Worm (Caenorhabditis elegans) whole organism, mixed stage, embryonic: ENCODE data around the gene C03C10.2.

Source experiments
- M03D4.4 ChIP-seq: sonication (generic microtip); optimal IDR thresholded peaks from 2 replicates; lab custom pipeline; 2017; ENCODE audit warnings: mild to moderate bottlenecking, missing genetic modification characterization, missing compliant biosample characterization
- blmp-1 ChIP-seq: fragments of 150-350 bp; optimal IDR thresholded peaks from 2 replicates; lab custom pipeline; 2014; ENCODE audit warnings: missing biosample characterization, missing genetic modification characterization
- ceh-39 ChIP-seq: fragments of 150-350 bp; optimal IDR thresholded peaks from 2 replicates; lab custom pipeline; 2014; ENCODE audit warnings: missing biosample characterization, missing genetic modification characterization
- ceh-83 ChIP-seq: fragments of 200-800 bp; sonication (Bioruptor generic); optimal IDR thresholded peaks from 2 replicates; lab custom pipeline; 2018; ENCODE audit warnings: mild to moderate bottlenecking, missing genetic modification characterization, missing compliant biosample characterization
- ces-1 ChIP-seq: fragments of 150-350 bp; optimal IDR thresholded peaks from 2 replicates; lab custom pipeline; 2014; ENCODE audit warnings: missing biosample characterization, missing genetic modification reagents, missing genetic modification characterization
- cnd-1 ChIP-seq: fragments of 200-800 bp; sonication (Bioruptor generic); optimal IDR thresholded peaks from 2 replicates; lab custom pipeline; 2018; ENCODE audit warnings: mild to moderate bottlenecking, missing genetic modification characterization, missing compliant biosample characterization
- drap-1 ChIP-seq: fragments of 200-800 bp; sonication (Bioruptor generic); optimal IDR thresholded peaks from 3 replicates; lab custom pipeline; 2018; ENCODE audit warnings: mild to moderate bottlenecking, missing genetic modification characterization, missing compliant biosample characterization
- elt-1 ChIP-seq: sonication (generic microtip); optimal IDR thresholded peaks from 2 replicates; lab custom pipeline; 2017; ENCODE audit warnings: missing genetic modification characterization, mild to moderate bottlenecking, missing compliant biosample characterization, antibody characterized with exemption, moderate library complexity, borderline replicate concordance; ENCODE audit not compliant: insufficient read depth
- elt-3 ChIP-seq: fragments of 150-350 bp; optimal IDR thresholded peaks from 2 replicates; lab custom pipeline; 2014; ENCODE audit warnings: missing biosample characterization, missing genetic modification characterization
- flh-1 ChIP-seq: fragments of 200-800 bp; sonication (Bioruptor generic); optimal IDR thresholded peaks from 2 replicates; lab custom pipeline; 2018; ENCODE audit warnings: mild to moderate bottlenecking, missing genetic modification characterization, moderate library complexity, missing compliant biosample characterization
- ham-2 ChIP-seq: fragments of 200-800 bp; sonication (Bioruptor generic); optimal IDR thresholded peaks from 2 replicates; lab custom pipeline; 2018; ENCODE audit warnings: mild to moderate bottlenecking, missing genetic modification characterization, missing compliant biosample characterization
- hlh-1 ChIP-seq: fragments of 150-350 bp; optimal IDR thresholded peaks from 2 replicates; lab custom pipeline; 2014; ENCODE audit warnings: missing biosample characterization, missing genetic modification reagents, missing genetic modification characterization
- lin-13 ChIP-seq: fragments of 150-350 bp; optimal IDR thresholded peaks from 2 replicates; lab custom pipeline; 2014; ENCODE audit warnings: missing biosample characterization, missing genetic modification characterization
- lsy-2 ChIP-seq: fragments of 150-350 bp; optimal IDR thresholded peaks from 2 replicates; lab custom pipeline; 2014; ENCODE audit warnings: missing biosample characterization, missing genetic modification characterization
- mab-5 ChIP-seq: fragments of 150-350 bp; optimal IDR thresholded peaks from 2 replicates; lab custom pipeline; 2014; ENCODE audit warnings: missing biosample characterization, missing genetic modification characterization
- mep-1 ChIP-seq: fragments of 150-350 bp; optimal IDR thresholded peaks from 2 replicates; lab custom pipeline; 2017; ENCODE audit warnings: missing biosample characterization, missing genetic modification reagents, missing genetic modification characterization, inconsistent platforms
- mls-2 ChIP-seq: sonication (generic microtip); optimal IDR thresholded peaks from 2 replicates; lab custom pipeline; 2016; ENCODE audit warnings: mild to moderate bottlenecking, missing genetic modification characterization, moderate library complexity, missing compliant biosample characterization
- nhr-12 ChIP-seq: fragments of 150-350 bp; optimal IDR thresholded peaks from 2 replicates; lab custom pipeline; 2014; ENCODE audit warnings: missing biosample characterization, missing genetic modification characterization
- nhr-2 ChIP-seq: fragments of 150-350 bp; optimal IDR thresholded peaks from 2 replicates; lab custom pipeline; 2014; ENCODE audit warnings: missing biosample characterization, missing genetic modification characterization
- nhr-237 ChIP-seq: fragments of 150-350 bp; optimal IDR thresholded peaks from 2 replicates; lab custom pipeline; 2014; ENCODE audit warnings: missing biosample characterization, missing genetic modification characterization
- nhr-28 ChIP-seq: fragments of 150-350 bp; optimal IDR thresholded peaks from 2 replicates; lab custom pipeline; 2014; ENCODE audit warnings: missing biosample characterization, missing genetic modification characterization
- nhr-76 ChIP-seq: sonication (generic microtip); optimal IDR thresholded peaks from 2 replicates; lab custom pipeline; 2017; ENCODE audit warnings: missing biosample characterization, missing genetic modification characterization
- pha-4 ChIP-seq: fragments of 150-350 bp; optimal IDR thresholded peaks from 2 replicates; lab custom pipeline; 2018; ENCODE audit warnings: missing biosample characterization, missing genetic modification reagents, missing genetic modification characterization
- sem-2 ChIP-seq: fragments of 200-800 bp; sonication (Bioruptor generic); optimal IDR thresholded peaks from 2 replicates; lab custom pipeline; 2018; ENCODE audit warnings: mild to moderate bottlenecking, missing genetic modification characterization, missing compliant biosample characterization
- snpc-4 ChIP-seq: fragments of 150-350 bp; optimal IDR thresholded peaks from 2 replicates; lab custom pipeline; 2014; ENCODE audit warnings: missing biosample characterization, missing genetic modification characterization
- sptf-1 ChIP-seq: sonication (generic microtip); optimal IDR thresholded peaks from 2 replicates; lab custom pipeline; 2017; ENCODE audit warnings: mild to moderate bottlenecking, missing genetic modification characterization, moderate library complexity, missing compliant biosample characterization
- unc-120 ChIP-seq: sonication (generic microtip); optimal IDR thresholded peaks from 2 replicates; lab custom pipeline; 2017; ENCODE audit warnings: missing genetic modification characterization, missing compliant biosample characterization; ENCODE audit not compliant: poor library complexity, severe bottlenecking
- unc-62 ChIP-seq: fragments of 150-350 bp; optimal IDR thresholded peaks from 2 replicates; lab custom pipeline; 2014; ENCODE audit warnings: missing biosample characterization, missing genetic modification reagents, missing genetic modification characterization
- zip-8 ChIP-seq: fragments of 150-350 bp; optimal IDR thresholded peaks from 2 replicates; lab custom pipeline; 2014; ENCODE audit warnings: missing biosample characterization, missing genetic modification characterization
- ztf-11 ChIP-seq: fragments of 150-350 bp; optimal IDR thresholded peaks from 2 replicates; lab custom pipeline; 2014; ENCODE audit warnings: missing biosample characterization, missing genetic modification characterization

C03C10.2 gene

ce11 chrIII:4106611-4107010 lies 15.7 kb downstream of the C03C10.2 start:
- TF ChIP-seq elt-1 (tag; lab: Kevin White, UChicago) (no peak), sem-2 (no peak), zip-8 (tag; lab: Kevin White, UChicago) (no peak), mep-1 (no peak), nhr-12 (tag; lab: Kevin White, UChicago) (no peak), nhr-76 (tag; lab: Kevin White, UChicago) (no peak), pha-4 (tag; lab: Kevin White, UChicago) (no peak)

ce11 chrIII:4107227-4107626 lies 16.4 kb downstream of the C03C10.2 start:
- TF ChIP-seq ces-1 (GFP tag; lab: Kevin White, UChicago) = peak; percentile 72
- TF ChIP-seq mab-5 (tag; lab: Kevin White, UChicago) = no peak
- TF ChIP-seq ztf-11 (tag; lab: Kevin White, UChicago) = no peak
- TF ChIP-seq drap-1 (GFP tag; lab: Kevin White, UChicago) = no peak
- no peak for TF ChIP-seq unc-62 (GFP tag; lab: Kevin White, UChicago)
- TF ChIP-seq nhr-237 (tag; lab: Kevin White, UChicago) = no peak
- TF ChIP-seq elt-1 (tag; lab: Kevin White, UChicago) = no peak
- TF ChIP-seq mls-2 (tag; lab: Kevin White, UChicago) = no peak

- TF ChIP-seq ceh-39 (tag; lab: Kevin White, UChicago) (no peak), lin-13 (no peak), cnd-1 (tag; lab: Kevin White, UChicago) (no peak), ceh-83 (GFP tag; lab: Kevin White, UChicago) (no peak), ces-1 (GFP tag; lab: Kevin White, UChicago) (no peak), ztf-11 (tag; lab: Kevin White, UChicago) (no peak), sptf-1 (no peak), unc-120 (tag; lab: Kevin White, UChicago) (no peak), drap-1 (GFP tag; lab: Kevin White, UChicago) (no peak), blmp-1 (tag; lab: Kevin White, UChicago) (no peak), nhr-76 (tag; lab: Kevin White, UChicago) (no peak), nhr-2 (tag; lab: Kevin White, UChicago) (no peak), pha-4 (tag; lab: Kevin White, UChicago) (no peak), nhr-28 (tag; lab: Kevin White, UChicago) (no peak), M03D4.4 (tag; lab: Kevin White, UChicago) (no peak), nhr-12 (tag; lab: Kevin White, UChicago) (no peak), lsy-2 (tag; lab: Kevin White, UChicago) (no peak), ham-2 (no peak), unc-62 (GFP tag; lab: Kevin White, UChicago) (no peak), sem-2 (no peak)
- TF ChIP-seq, all 35 proteins: peak for 0
Measured at ce11 chrIII:4107929-4108520, 17.2 kb downstream of the C03C10.2 start.

- no peak for TF ChIP-seq blmp-1 (tag; lab: Kevin White, UChicago)
- peak; percentile 67 for TF ChIP-seq unc-62 (GFP tag; lab: Kevin White, UChicago)
- TF ChIP-seq nhr-2 (tag; lab: Kevin White, UChicago) = no peak
- TF ChIP-seq nhr-76 (tag; lab: Kevin White, UChicago) = no peak
- peak; percentile 62 for TF ChIP-seq unc-120 (tag; lab: Kevin White, UChicago)
- no peak for TF ChIP-seq ceh-83 (GFP tag; lab: Kevin White, UChicago)
- TF ChIP-seq cnd-1 (tag; lab: Kevin White, UChicago) = no peak
- no peak for TF ChIP-seq ztf-11 (tag; lab: Kevin White, UChicago)
- TF ChIP-seq lin-13 = no peak
- peak; percentile 96 for TF ChIP-seq hlh-1 (tag; lab: Kevin White, UChicago)
Measured at ce11 chrIII:4113594-4113993, 22.7 kb downstream of the C03C10.2 start.

ce11 chrIII:4115085-4115484 lies 24.2 kb downstream of the C03C10.2 start, which contains the start of gene unc-103:
unc-103 (plus strand) TSS chrIII:4115385.
- TF ChIP-seq sem-2 (no peak), flh-1 (GFP tag; lab: Kevin White, UChicago) (no peak), pha-4 (tag; lab: Kevin White, UChicago) (no peak), hlh-1 (tag; lab: Kevin White, UChicago) (no peak), elt-3 (no peak), unc-62 (GFP tag; lab: Kevin White, UChicago) (no peak), snpc-4 (tag; lab: Kevin White, UChicago) (no peak), drap-1 (GFP tag; lab: Kevin White, UChicago) (no peak), ces-1 (GFP tag; lab: Kevin White, UChicago) (no peak), mab-5 (tag; lab: Kevin White, UChicago) (no peak), nhr-12 (tag; lab: Kevin White, UChicago) (no peak), nhr-2 (tag; lab: Kevin White, UChicago) (no peak), blmp-1 (tag; lab: Kevin White, UChicago) (no peak), nhr-28 (tag; lab: Kevin White, UChicago) (no peak)
- TF ChIP-seq, all 35 proteins: peak for 0
